Fruit fly (Drosophila melanogaster) whole organism, embryonic: ENCODE results near the gene CG33631.

ENCODE experiments used
- C15 ChIP-seq: fragments of 200-800 bp; sonication (Bioruptor generic); IDR thresholded peaks from 3 replicates; pipeline ENCODE4 v1.3.6; 2022; ENCODE audit warnings: missing biosample characterization, missing genetic modification characterization
- CG10267 ChIP-seq: fragments of 200-800 bp; sonication (Bioruptor generic); optimal IDR thresholded peaks from 2 replicates; lab custom pipeline; 2018; ENCODE audit warnings: missing biosample characterization, mild to moderate bottlenecking, missing genetic modification characterization, moderate library complexity
- CG11723 ChIP-seq: fragments of 200-800 bp; sonication (Bioruptor generic); optimal IDR thresholded peaks from 2 replicates; lab custom pipeline; 2017; ENCODE audit warnings: missing biosample characterization, mild to moderate bottlenecking, missing genetic modification characterization
- CG12942 ChIP-seq: fragments of 200-800 bp; sonication (Bioruptor generic); optimal IDR thresholded peaks from 3 replicates; lab custom pipeline; 2016; ENCODE audit warnings: missing biosample characterization, missing genetic modification characterization
- CG13287 ChIP-seq: fragments of 200-800 bp; sonication (Bioruptor generic); IDR thresholded peaks from 2 replicates; pipeline ENCODE4 v1.3.6; 2022; ENCODE audit warnings: missing biosample characterization, missing genetic modification characterization; ENCODE audit not compliant: partially characterized antibody
- CG13424 ChIP-seq: fragments of 200-800 bp; sonication (Bioruptor generic); optimal IDR thresholded peaks from 2 replicates; lab custom pipeline; 2019; ENCODE audit warnings: missing biosample characterization, mild to moderate bottlenecking, missing genetic modification characterization, moderate library complexity
- CG14710 ChIP-seq: fragments of 200-800 bp; sonication (Bioruptor generic); optimal IDR thresholded peaks from 3 replicates; lab custom pipeline; 2019; ENCODE audit warnings: missing biosample characterization, mild to moderate bottlenecking, missing genetic modification characterization, moderate library complexity
- CG1602 ChIP-seq: fragments of 200-800 bp; sonication (Bioruptor generic); optimal IDR thresholded peaks from 3 replicates; lab custom pipeline; 2016; ENCODE audit warnings: missing biosample characterization, missing genetic modification characterization
- CG1832 ChIP-seq: fragments of 200-800 bp; sonication (Bioruptor generic); optimal IDR thresholded peaks from 2 replicates; lab custom pipeline; 2017; ENCODE audit warnings: missing biosample characterization, mild to moderate bottlenecking, missing genetic modification characterization, inconsistent platforms
- CG2199 ChIP-seq: fragments of 200-800 bp; sonication (Bioruptor generic); IDR thresholded peaks from 3 replicates; pipeline ENCODE4 v1.3.6; 2022; ENCODE audit warnings: missing biosample characterization, missing genetic modification characterization
- CG30020 ChIP-seq: fragments of 200-800 bp; optimal IDR thresholded peaks from 2 replicates; lab custom pipeline; 2019; ENCODE audit warnings: missing biosample characterization, mild to moderate bottlenecking, missing genetic modification characterization, moderate library complexity
- CG3281 ChIP-seq: fragments of 200-800 bp; sonication (Bioruptor generic); optimal IDR thresholded peaks from 3 replicates; lab custom pipeline; 2017; ENCODE audit warnings: missing biosample characterization, mild to moderate bottlenecking, missing genetic modification characterization
- CG34422 ChIP-seq: fragments of 200-800 bp; sonication (Bioruptor generic); IDR thresholded peaks from 3 replicates; pipeline ENCODE4 v1.3.6; 2022; ENCODE audit warnings: missing biosample characterization, missing genetic modification characterization
- CG4282 ChIP-seq: fragments of 200-800 bp; sonication (Bioruptor generic); optimal IDR thresholded peaks from 2 replicates; lab custom pipeline; 2016; ENCODE audit warnings: missing biosample characterization, missing genetic modification characterization
- CG4424 ChIP-seq: fragments of 200-800 bp; sonication (Bioruptor generic); optimal IDR thresholded peaks from 3 replicates; lab custom pipeline; 2016; ENCODE audit warnings: missing biosample characterization, missing genetic modification characterization
- CG6689 ChIP-seq: fragments of 200-800 bp; sonication (Bioruptor generic); IDR thresholded peaks from 2 replicates; pipeline ENCODE4 v1.3.6; 2022; ENCODE audit warnings: missing biosample characterization, missing genetic modification characterization
- CG8924 ChIP-seq: fragments of 200-800 bp; optimal IDR thresholded peaks from 3 replicates; lab custom pipeline; 2019; ENCODE audit warnings: missing biosample characterization, mild to moderate bottlenecking, missing genetic modification characterization, moderate library complexity
- CG9437 ChIP-seq: fragments of 200-800 bp; sonication (Bioruptor generic); optimal IDR thresholded peaks from 2 replicates; lab custom pipeline; 2018; ENCODE audit warnings: missing biosample characterization, mild to moderate bottlenecking, missing genetic modification characterization
- Chrac-16 ChIP-seq: fragments of 200-800 bp; sonication (Bioruptor generic); optimal IDR thresholded peaks from 3 replicates; lab custom pipeline; 2016; ENCODE audit warnings: missing biosample characterization, missing genetic modification characterization
- Dbx ChIP-seq: fragments of 200-800 bp; sonication (Bioruptor generic); IDR thresholded peaks from 3 replicates; pipeline ENCODE4 v1.3.6; 2022; ENCODE audit warnings: missing biosample characterization, missing genetic modification characterization
- Deaf1 ChIP-seq: fragments of 200-800 bp; optimal IDR thresholded peaks from 3 replicates; lab custom pipeline; 2019; ENCODE audit warnings: missing biosample characterization, mild to moderate bottlenecking, missing genetic modification characterization, moderate library complexity
- Gug ChIP-seq: fragments of 200-800 bp; sonication (Bioruptor generic); IDR thresholded peaks from 4 replicates; pipeline ENCODE4 v1.3.6; 2022; ENCODE audit warnings: missing biosample characterization, missing genetic modification characterization
- H2.0 ChIP-seq: fragments of 200-800 bp; sonication (Bioruptor generic); IDR thresholded peaks from 2 replicates; pipeline ENCODE4 v1.3.6; 2022; ENCODE audit warnings: missing biosample characterization, missing genetic modification characterization
- HLH3B ChIP-seq: fragments of 200-800 bp; sonication (Bioruptor generic); IDR thresholded peaks from 2 replicates; pipeline ENCODE4 v1.3.6; 2022; ENCODE audit warnings: missing biosample characterization, missing genetic modification characterization
- HLHmδ ChIP-seq: fragments of 200-800 bp; sonication (Bioruptor generic); optimal IDR thresholded peaks from 2 replicates; lab custom pipeline; 2018; ENCODE audit warnings: missing biosample characterization, mild to moderate bottlenecking, missing genetic modification characterization, moderate library complexity
- Hr51 ChIP-seq, 2 experiments: fragments of 200-800 bp; sonication (Bioruptor generic); optimal IDR thresholded peaks; 2 replicates in 1 of 2; 3 replicates in 1 of 2; lab custom pipeline; 2016 to 2018; ENCODE audit warnings: missing biosample characterization in 2 of 2, missing genetic modification characterization in 2 of 2, mild to moderate bottlenecking in 1 of 2, moderate library complexity in 1 of 2
- Jarid2 ChIP-seq: fragments of 200-800 bp; sonication (Bioruptor generic); optimal IDR thresholded peaks from 3 replicates; lab custom pipeline; 2017; ENCODE audit warnings: mild to moderate bottlenecking, missing biosample characterization, missing genetic modification reagents, missing genetic modification characterization
- Max ChIP-seq: fragments of 200-800 bp; sonication (Bioruptor generic); optimal IDR thresholded peaks from 2 replicates; lab custom pipeline; 2016; ENCODE audit warnings: missing biosample characterization, mild to moderate bottlenecking, missing genetic modification characterization
- NFAT ChIP-seq: fragments of 200-800 bp; sonication (Bioruptor generic); IDR thresholded peaks from 2 replicates; pipeline ENCODE4 v1.3.6; 2022; ENCODE audit warnings: missing biosample characterization, missing genetic modification characterization
- Optix ChIP-seq: fragments of 200-800 bp; sonication (Bioruptor generic); IDR thresholded peaks from 3 replicates; pipeline ENCODE4 v1.3.6; 2022; ENCODE audit warnings: missing biosample characterization, missing genetic modification characterization
- Rfx ChIP-seq: fragments of 200-800 bp; sonication (Bioruptor generic); IDR thresholded peaks from 2 replicates; pipeline ENCODE4 v1.3.6; 2022; ENCODE audit warnings: missing biosample characterization, missing genetic modification characterization
- Stat92E ChIP-seq, 3 experiments: fragments of >200 bp in 2 of 3; fragments of 200-800 bp in 1 of 3; sonication (Bioruptor generic) in 1 of 3; optimal IDR thresholded peaks; 2 replicates each; lab custom pipeline; 2017 to 2019; ENCODE audit warnings: missing biosample characterization in 3 of 3, missing genetic modification characterization in 3 of 3, mild to moderate bottlenecking in 1 of 3, moderate library complexity in 1 of 3
- Xrp1 ChIP-seq: fragments of 200-800 bp; sonication (Bioruptor generic); IDR thresholded peaks from 2 replicates; pipeline ENCODE4 v1.3.6; 2022; ENCODE audit warnings: missing biosample characterization, missing genetic modification characterization
- ap ChIP-seq: fragments of 200-800 bp; sonication (Bioruptor generic); IDR thresholded peaks from 2 replicates; pipeline ENCODE4 v1.3.6; 2022; ENCODE audit warnings: missing biosample characterization, missing genetic modification characterization
- ase ChIP-seq: fragments of 200-800 bp; sonication (Bioruptor generic); IDR thresholded peaks from 3 replicates; pipeline ENCODE4 v1.3.6; 2022; ENCODE audit warnings: missing biosample characterization, missing genetic modification characterization
- dysf ChIP-seq: fragments of 200-800 bp; sonication (Bioruptor generic); IDR thresholded peaks from 3 replicates; pipeline ENCODE4 v1.3.6; 2022; ENCODE audit warnings: missing biosample characterization, missing genetic modification characterization
- ewg ChIP-seq: fragments of 200-800 bp; sonication (Bioruptor generic); optimal IDR thresholded peaks from 3 replicates; lab custom pipeline; 2017; ENCODE audit warnings: mild to moderate bottlenecking, missing biosample characterization, missing genetic modification reagents, missing genetic modification characterization
- fd96Cb ChIP-seq: fragments of 200-800 bp; sonication (Bioruptor generic); optimal IDR thresholded peaks from 2 replicates; lab custom pipeline; 2018; ENCODE audit warnings: missing biosample characterization, mild to moderate bottlenecking, missing genetic modification characterization, moderate library complexity
- ftz-f1 ChIP-seq: fragments of 200-800 bp; sonication (Bioruptor generic); optimal IDR thresholded peaks from 2 replicates; lab custom pipeline; 2016; ENCODE audit warnings: missing biosample characterization, missing genetic modification characterization
- gsb-n ChIP-seq: fragments of 200-800 bp; sonication (Bioruptor generic); optimal IDR thresholded peaks from 3 replicates; lab custom pipeline; 2018; ENCODE audit warnings: missing biosample characterization, mild to moderate bottlenecking, missing genetic modification characterization
- jumu ChIP-seq: fragments of 200-800 bp; sonication (Bioruptor generic); optimal IDR thresholded peaks from 3 replicates; lab custom pipeline; 2016; ENCODE audit warnings: missing biosample characterization, missing genetic modification characterization
- nerfin-2 ChIP-seq: fragments of 200-800 bp; sonication (Bioruptor generic); IDR thresholded peaks from 2 replicates; pipeline ENCODE4 v1.3.6; 2022; ENCODE audit warnings: missing biosample characterization, missing genetic modification characterization; ENCODE audit not compliant: partially characterized antibody
- oc ChIP-seq: fragments of 200-800 bp; sonication (Bioruptor generic); optimal IDR thresholded peaks from 2 replicates; lab custom pipeline; 2018; ENCODE audit warnings: missing biosample characterization, mild to moderate bottlenecking, missing genetic modification characterization, moderate library complexity
- odd ChIP-seq: fragments of 200-800 bp; sonication (Bioruptor generic); optimal IDR thresholded peaks from 2 replicates; lab custom pipeline; 2017; ENCODE audit warnings: missing biosample characterization, mild to moderate bottlenecking, missing genetic modification characterization
- sisA ChIP-seq: fragments of 200-800 bp; sonication (Bioruptor generic); IDR thresholded peaks from 2 replicates; pipeline ENCODE4 v1.3.6; 2022; ENCODE audit warnings: missing biosample characterization, missing genetic modification characterization
- slp2 ChIP-seq: fragments of 200-800 bp; sonication (Bioruptor generic); optimal IDR thresholded peaks from 2 replicates; lab custom pipeline; 2016; ENCODE audit warnings: missing biosample characterization, missing genetic modification characterization
- so ChIP-seq: fragments of 200-800 bp; sonication (Bioruptor generic); IDR thresholded peaks from 3 replicates; pipeline ENCODE4 v1.3.6; 2022; ENCODE audit warnings: missing biosample characterization, missing genetic modification characterization
- tgo ChIP-seq: fragments of 200-800 bp; sonication (Bioruptor generic); IDR thresholded peaks from 3 replicates; pipeline ENCODE4 v1.3.6; 2022; ENCODE audit warnings: missing biosample characterization, missing genetic modification characterization
- twi ChIP-seq: fragments of 200-800 bp; optimal IDR thresholded peaks from 2 replicates; lab custom pipeline; 2019; ENCODE audit warnings: missing biosample characterization, mild to moderate bottlenecking, missing genetic modification characterization, moderate library complexity
- zfh2 ChIP-seq: fragments of 200-800 bp; sonication (Bioruptor generic); optimal IDR thresholded peaks from 2 replicates; lab custom pipeline; 2016; ENCODE audit warnings: missing biosample characterization, missing genetic modification characterization

CG33631 gene

DNA sequence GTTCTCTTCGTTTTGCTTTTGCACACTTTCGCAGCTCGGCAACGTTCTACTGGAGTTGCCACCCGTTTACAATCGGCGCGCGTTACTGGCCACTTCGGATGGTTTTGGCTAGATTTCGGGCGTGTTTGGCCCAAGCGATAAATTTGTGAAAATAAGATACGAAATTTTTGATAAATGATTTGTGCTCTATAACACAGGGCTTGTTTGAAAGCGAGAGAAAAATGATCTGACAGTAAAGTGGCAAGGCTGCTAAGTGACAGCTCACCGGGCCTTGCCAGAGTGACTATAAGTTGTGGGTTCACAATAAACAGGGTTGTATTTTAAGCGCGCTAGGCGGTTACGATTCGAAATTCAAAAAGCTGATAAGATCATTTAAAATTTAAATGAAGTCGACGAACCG is 46.1 kb downstream of the CG33631 start, which contains the start of gene Fmr1 (continued):
- TF ChIP-seq oc (tag; lab: Kevin White, UChicago) (no peak), ftz-f1 (GFP tag; lab: Kevin White, UChicago) (no peak), CG11723 (GFP tag; lab: Kevin White, UChicago) (peak; percentile 41), Gug (peak; percentile 69; the same call in 3 of the 4 replicates), CG9437 (GFP tag; lab: Kevin White, UChicago) (peak; percentile 19), Optix (GFP tag; lab: Robert Waterston, UW) (peak; percentile 41; the same call in 1 of the 3 replicates), so (GFP tag; lab: Robert Waterston, UW) (0 out of 3 replicates have a peak, but pooled peaks have one; percentile 42), Chrac-16 (GFP tag; lab: Kevin White, UChicago) (peak; percentile 18), ap (GFP tag; lab: Robert Waterston, UW) (0 out of 2 replicates have a peak, but pooled peaks have one; percentile 23), CG1602 (GFP tag; lab: Kevin White, UChicago) (no peak), Deaf1 (peak; percentile 60), dysf (peak; percentile 57), CG4282 (GFP tag; lab: Kevin White, UChicago) (peak; percentile 32), Dbx (GFP tag; lab: Robert Waterston, UW) (peak; percentile 37; the same call in 1 of the 3 replicates), twi (tag; lab: Kevin White, UChicago) (peak; percentile 36), C15 (GFP tag; lab: Robert Waterston, UW) (no peak), Rfx (GFP tag; lab: Robert Waterston, UW) (peak; percentile 68), Max (GFP tag; lab: Kevin White, UChicago) (peak; percentile 42), HLH3B (GFP tag; lab: Robert Waterston, UW) (no peak), CG30020 (tag; lab: Kevin White, UChicago) (peak; percentile 28), CG34422 (GFP tag; lab: Robert Waterston, UW) (no peak), CG12942 (GFP tag; lab: Kevin White, UChicago) (peak; percentile 35), tgo (GFP tag; lab: Robert Waterston, UW) (no peak), CG2199 (GFP tag; lab: Robert Waterston, UW) (0 out of 3 replicates have a peak, but pooled peaks have one; percentile 51), Xrp1 (GFP tag; lab: Robert Waterston, UW) (0 out of 2 replicates have a peak, but pooled peaks have one; percentile 31), gsb-n (tag; lab: Kevin White, UChicago) (peak; percentile 41), ewg (peak; percentile 53), Hr51 (GFP tag; optimal IDR thresholded peaks at IDR 0.05; lab: Kevin White, UChicago) (peak; percentile 11 to 53), odd (GFP tag; lab: Kevin White, UChicago) (no peak), slp2 (GFP tag; lab: Kevin White, UChicago) (peak; percentile 49), Jarid2 (GFP tag; lab: Kevin White, UChicago) (no peak), jumu (GFP tag; lab: Kevin White, UChicago) (peak; percentile 69), sisA (GFP tag; lab: Robert Waterston, UW) (peak; percentile 53), CG13287 (no peak; the same call in 1 of the 2 replicates), CG13424 (tag; lab: Kevin White, UChicago) (peak; percentile 65), CG1832 (no peak), zfh2 (peak; percentile 59), CG8924 (tag; lab: Kevin White, UChicago) (peak; percentile 32), CG4424 (GFP tag; lab: Kevin White, UChicago) (peak; percentile 22), CG14710 (tag; lab: Kevin White, UChicago) (peak; percentile 87), Stat92E (GFP tag; optimal IDR thresholded peaks at IDR 0.05; lab: Kevin White, UChicago) (peak in 1 of 3 experiments; percentile 29), H2.0 (GFP tag; lab: Robert Waterston, UW) (no peak), CG6689 (peak; percentile 50; the same call in 1 of the 2 replicates), fd96Cb (tag; lab: Kevin White, UChicago) (no peak), CG3281 (peak; percentile 100), HLHmδ (GFP tag; lab: Kevin White, UChicago) (no peak), CG10267 (tag; lab: Kevin White, UChicago) (peak; percentile 70), NFAT (GFP tag; lab: Robert Waterston, UW) (peak; percentile 46; the same call in 1 of the 2 replicates), ase (GFP tag; lab: Robert Waterston, UW) (no peak), nerfin-2 (GFP tag; lab: Robert Waterston, UW) (no peak)
